Worm (Caenorhabditis elegans) whole organism, midembryonic: ENCODE measurements around the gene cgt-1.

Experiments used
- T22C8.4 ChIP-seq: fragments of 200-800 bp; sonication (Bioruptor generic); IDR thresholded peaks from 2 replicates; pipeline ENCODE4 v1.3.6; 2022; ENCODE audit warnings: missing genetic modification characterization, missing compliant biosample characterization
- cog-1 ChIP-seq: sonication (generic microtip); optimal IDR thresholded peaks from 2 replicates; lab custom pipeline; 2016; ENCODE audit warnings: missing genetic modification characterization, missing compliant biosample characterization
- flt-1 ChIP-seq: fragments of 200-800 bp; sonication (Bioruptor generic); IDR thresholded peaks from 2 replicates; pipeline ENCODE4 v1.3.6; 2022; ENCODE audit warnings: missing genetic modification characterization, missing compliant biosample characterization
- klf-2 ChIP-seq: fragments of 200-800 bp; sonication (Bioruptor generic); conservative IDR thresholded peaks from 2 replicates; pipeline ENCODE4 v1.3.6; 2022; ENCODE audit warnings: missing genetic modification reagents, missing genetic modification characterization, missing compliant biosample characterization
- med-1 ChIP-seq: sonication (generic microtip); optimal IDR thresholded peaks from 2 replicates; lab custom pipeline; 2017; ENCODE audit warnings: missing genetic modification characterization, mild to moderate bottlenecking, missing compliant biosample characterization, antibody characterized with exemption, missing genetic modification reagents; ENCODE audit not compliant: insufficient read depth
- ref-1 ChIP-seq: fragments of 200-800 bp; sonication (Bioruptor generic); conservative IDR thresholded peaks from 2 replicates; pipeline ENCODE4 v1.3.6; 2022; ENCODE audit warnings: missing genetic modification reagents, missing genetic modification characterization, missing compliant biosample characterization
- tab-1 ChIP-seq: fragments of 200-800 bp; sonication (Bioruptor generic); IDR thresholded peaks from 2 replicates; pipeline ENCODE4 v1.3.6; 2022; ENCODE audit warnings: missing genetic modification characterization, missing compliant biosample characterization
- ztf-23 ChIP-seq: fragments of 200-800 bp; sonication (Bioruptor generic); IDR thresholded peaks from 2 replicates; pipeline ENCODE4 v1.3.6; 2022; ENCODE audit warnings: missing genetic modification reagents, missing genetic modification characterization, missing compliant biosample characterization

ce11 chrV:15879508-15879907, 9.1 kb downstream of the cgt-1 start, which contains the start of gene nhr-84:
- TF ChIP-seq flt-1 (GFP tag; lab: Robert Waterston, UW): no peak
- no peak for TF ChIP-seq ztf-23 (GFP tag; lab: Robert Waterston, UW)
- TF ChIP-seq T22C8.4 (GFP tag; lab: Robert Waterston, UW): no peak
- TF ChIP-seq cog-1 (tag; lab: Kevin White, UChicago): no peak
- no peak for TF ChIP-seq med-1 (GFP tag; lab: Kevin White, UChicago)
- TF ChIP-seq ref-1 (GFP tag; lab: Robert Waterston, UW): no peak
- TF ChIP-seq klf-2: no peak
- TF ChIP-seq tab-1 (GFP tag; lab: Robert Waterston, UW): no peak
